Fruit fly (Drosophila melanogaster): ENCODE results near the gene CG43702.

DNA sequence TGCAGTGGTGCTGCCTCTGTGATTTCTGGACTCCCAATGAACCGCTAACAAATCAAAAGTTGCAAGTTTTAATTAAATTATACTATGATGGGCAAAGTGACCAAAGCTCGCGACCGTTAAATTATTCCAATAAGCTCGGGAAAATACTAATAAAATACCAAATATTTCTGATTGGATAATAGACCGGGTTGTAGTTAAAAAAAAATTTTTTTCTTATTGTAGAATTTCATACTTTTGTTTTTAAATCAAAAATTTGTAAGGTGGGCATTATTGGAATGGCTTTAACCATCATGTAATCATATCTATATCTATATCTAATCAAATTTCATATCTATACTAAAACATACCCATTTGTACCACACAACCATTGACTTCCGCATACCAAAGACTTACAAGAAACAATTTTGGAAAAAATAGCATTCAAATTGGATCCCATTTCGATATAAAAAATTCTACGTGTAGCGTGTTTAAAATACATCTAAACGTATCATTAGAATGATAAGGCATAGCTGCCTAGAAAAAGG is 30.6 kb upstream of the CG43702 start, which contains the start of gene CG9391:
- TF ChIP-seq Vsx2 (GFP tag; optimal IDR thresholded peaks at IDR 0.05; ENCODE audit: partially characterized antibody) (no peak), Sp1 (GFP tag; optimal IDR thresholded peaks at IDR 0.05) (no peak), OdsH (GFP tag; optimal IDR thresholded peaks at IDR 0.05) (no peak), Dif (GFP tag; optimal IDR thresholded peaks at IDR 0.05; ENCODE audit: partially characterized antibody) (no peak), foxo (GFP tag; optimal IDR thresholded peaks at IDR 0.05) (no peak)
